Fruit fly (Drosophila melanogaster): Measurements from ENCODE around the gene Coprox.

Gene Coprox

dm6 chr2L:6950096-6950495 lies 14.1 kb upstream of the Coprox start, which contains the start of the genes Gas41 and SA1 (continued):
- TF ChIP-seq NfI (GFP tag; optimal IDR thresholded peaks at IDR 0.05), result no peak
- TF ChIP-seq Hmr (GFP tag; optimal IDR thresholded peaks at IDR 0.05), result peak; percentile 92
- TF ChIP-seq CG9609 (GFP tag; optimal IDR thresholded peaks at IDR 0.05), result peak; percentile 47
- no peak for TF ChIP-seq CG15011 (GFP tag; optimal IDR thresholded peaks at IDR 0.05)
- TF ChIP-seq nmo (GFP tag; optimal IDR thresholded peaks at IDR 0.05), result peak; percentile 24
- no peak for TF ChIP-seq ssp (GFP tag; IDR thresholded peaks at IDR 0.05)
- peak; percentile 22 for TF ChIP-seq CG18619 (GFP tag; optimal IDR thresholded peaks at IDR 0.05)
- TF ChIP-seq CG12942 (GFP tag; optimal IDR thresholded peaks at IDR 0.05), result peak; percentile 72
- no peak for TF ChIP-seq bowl (GFP tag; IDR thresholded peaks at IDR 0.05)
- peak; percentile 87 for TF ChIP-seq Spps (tag; optimal IDR thresholded peaks at IDR 0.05)
- no peak for TF ChIP-seq CG1529 (GFP tag; optimal IDR thresholded peaks at IDR 0.05)
- no peak for TF ChIP-seq ranshi (GFP tag; IDR thresholded peaks at IDR 0.05)
- peak; percentile 90 for TF ChIP-seq CG2120 (GFP tag; optimal IDR thresholded peaks at IDR 0.05)
- no peak for TF ChIP-seq Hr51 (GFP tag; optimal IDR thresholded peaks at IDR 0.05)
- TF ChIP-seq CG5180 (GFP tag; optimal IDR thresholded peaks at IDR 0.05), result no peak
- TF ChIP-seq stwl (tag; optimal IDR thresholded peaks at IDR 0.05), result peak; percentile 92
- TF ChIP-seq h (optimal IDR thresholded peaks at IDR 0.05), result no peak
- TF ChIP-seq CG11398 (GFP tag; optimal IDR thresholded peaks at IDR 0.05), result no peak
- peak; percentile 94 for TF ChIP-seq CG32772 (GFP tag; IDR thresholded peaks at IDR 0.05)
- TF ChIP-seq mirr (GFP tag; optimal IDR thresholded peaks at IDR 0.05), result peak; percentile 13
- TF ChIP-seq Blimp-1 (GFP tag; optimal IDR thresholded peaks at IDR 0.05), result no peak
- no peak for TF ChIP-seq CG11560 (tag; IDR thresholded peaks at IDR 0.05)
- no peak for TF ChIP-seq CG16779 (GFP tag; IDR thresholded peaks at IDR 0.05)
- no peak for TF ChIP-seq Dbx (GFP tag; IDR thresholded peaks at IDR 0.05)
- TF ChIP-seq Dp (GFP tag; optimal IDR thresholded peaks at IDR 0.05), result peak; percentile 42
- TF ChIP-seq bsh (GFP tag; optimal IDR thresholded peaks at IDR 0.05), result peak in 1 of 2 experiments; percentile 22
- TF ChIP-seq cg (GFP tag; optimal IDR thresholded peaks at IDR 0.05), result no peak
- no peak for TF ChIP-seq Myb (GFP tag; optimal IDR thresholded peaks at IDR 0.05)
- peak; percentile 15 for TF ChIP-seq CG9727 (GFP tag; optimal IDR thresholded peaks at IDR 0.05)
- TF ChIP-seq tup (GFP tag; optimal IDR thresholded peaks at IDR 0.05), result no peak
- TF ChIP-seq chn (GFP tag; optimal IDR thresholded peaks at IDR 0.05), result peak; percentile 63
- no peak for TF ChIP-seq CG2129 (GFP tag; IDR thresholded peaks at IDR 0.05; ENCODE audit: partially characterized antibody)
- TF ChIP-seq Nf-YA (GFP tag; IDR thresholded peaks at IDR 0.05), result no peak
- peak; percentile 72 for TF ChIP-seq CHES-1-like (GFP tag; optimal IDR thresholded peaks at IDR 0.05)
- no peak for TF ChIP-seq Mrtf (GFP tag; IDR thresholded peaks at IDR 0.05)
- peak; percentile 82 for TF ChIP-seq lbe (GFP tag; optimal IDR thresholded peaks at IDR 0.05)
- TF ChIP-seq CG17802 (tag; optimal IDR thresholded peaks at IDR 0.05), result peak; percentile 52
- peak; percentile 82 for TF ChIP-seq CG11093 (GFP tag; IDR thresholded peaks at IDR 0.05)
- peak; percentile 91 for TF ChIP-seq CG14441 (GFP tag; IDR thresholded peaks at IDR 0.05)
- peak; percentile 96 for TF ChIP-seq CG15514 (GFP tag; optimal IDR thresholded peaks at IDR 0.05)
- TF ChIP-seq Vsx1 (GFP tag; optimal IDR thresholded peaks at IDR 0.05), result no peak
- peak; percentile 85 for TF ChIP-seq nerfin-1 (tag; optimal IDR thresholded peaks at IDR 0.05)
- peak; percentile 81 for TF ChIP-seq ara (GFP tag; IDR thresholded peaks at IDR 0.05)
- TF ChIP-seq gce (GFP tag; IDR thresholded peaks at IDR 0.05), result peak; percentile 67; the same call in 1 of the 3 replicates
- no peak for TF ChIP-seq ac (GFP tag; optimal IDR thresholded peaks at IDR 0.05)
- TF ChIP-seq en (GFP tag; optimal IDR thresholded peaks at IDR 0.05), result no peak
- TF ChIP-seq grau (tag; optimal IDR thresholded peaks at IDR 0.05), result peak; percentile 64
- TF ChIP-seq knrl (GFP tag; IDR thresholded peaks at IDR 0.05; ENCODE audit: partially characterized antibody), result peak; percentile 84
- no peak for TF ChIP-seq ttk (GFP tag; IDR thresholded peaks at IDR 0.05)
- TF ChIP-seq CG8765 (GFP tag; IDR thresholded peaks at IDR 0.05), result peak; percentile 67
- TF ChIP-seq CG11696 (GFP tag; IDR thresholded peaks at IDR 0.05), result peak; percentile 54
